Fruit fly (Drosophila melanogaster): ENCODE results near the gene CG43446.

dm6 chr3R:20984087-20984486 lies 3.6 kb downstream of the CG43446 start:
- TF ChIP-seq OdsH (GFP tag; optimal IDR thresholded peaks at IDR 0.05) (no peak), Vsx2 (GFP tag; optimal IDR thresholded peaks at IDR 0.05; ENCODE audit: partially characterized antibody) (no peak), CrebA (GFP tag; optimal IDR thresholded peaks at IDR 0.05; ENCODE audit: borderline replicate concordance) (no peak)

All from whole organism, wandering third instar larva.